Fruit fly (Drosophila melanogaster) whole organism, prepupa: ENCODE data around the gene CG2901.

Source experiments
- Blimp-1 ChIP-seq: fragments of 200-800 bp; sonication (Bioruptor generic); optimal IDR thresholded peaks from 3 replicates; lab custom pipeline; 2017; ENCODE audit warnings: missing biosample characterization, missing genetic modification characterization, mild to moderate bottlenecking, moderate library complexity, missing genetic modification reagents
- CG10631 ChIP-seq: fragments of 200-800 bp; sonication (Bioruptor generic); optimal IDR thresholded peaks from 2 replicates; lab custom pipeline; 2016; ENCODE audit warnings: missing biosample characterization, missing genetic modification characterization
- CG11294 ChIP-seq: fragments of 200-800 bp; sonication (Bioruptor generic); IDR thresholded peaks from 2 replicates; pipeline ENCODE4 v1.3.6; 2022; ENCODE audit warnings: missing biosample characterization, missing genetic modification characterization
- CG11762 ChIP-seq: fragments of 200-800 bp; sonication (Bioruptor generic); optimal IDR thresholded peaks from 3 replicates; lab custom pipeline; 2016; ENCODE audit warnings: missing biosample characterization, missing genetic modification characterization; ENCODE audit not compliant: insufficient read depth
- CG1621 ChIP-seq: fragments of 200-800 bp; sonication (Bioruptor generic); optimal IDR thresholded peaks from 3 replicates; lab custom pipeline; 2018; ENCODE audit warnings: missing biosample characterization, mild to moderate bottlenecking, missing genetic modification characterization
- CG31627 ChIP-seq: fragments of 200-800 bp; sonication (Bioruptor generic); optimal IDR thresholded peaks from 3 replicates; lab custom pipeline; 2016; ENCODE audit warnings: missing biosample characterization, missing genetic modification characterization
- CG32006 ChIP-seq: fragments of 200-800 bp; sonication (Bioruptor generic); optimal IDR thresholded peaks from 3 replicates; lab custom pipeline; 2017; ENCODE audit warnings: missing biosample characterization, mild to moderate bottlenecking, missing genetic modification characterization
- CG6808 ChIP-seq: fragments of 200-800 bp; sonication (Bioruptor generic); optimal IDR thresholded peaks from 3 replicates; lab custom pipeline; 2017; ENCODE audit warnings: missing biosample characterization, missing genetic modification characterization, mild to moderate bottlenecking, moderate library complexity, missing genetic modification reagents
- CG6854 ChIP-seq: fragments of 200-800 bp; sonication (Bioruptor generic); optimal IDR thresholded peaks from 2 replicates; lab custom pipeline; 2017; ENCODE audit warnings: missing biosample characterization, mild to moderate bottlenecking, missing genetic modification characterization
- CG7368 ChIP-seq: fragments of 200-800 bp; sonication (Bioruptor generic); optimal IDR thresholded peaks from 3 replicates; lab custom pipeline; 2016; ENCODE audit warnings: missing biosample characterization, missing genetic modification characterization
- CG8119 ChIP-seq: fragments of 200-800 bp; sonication (Bioruptor generic); IDR thresholded peaks from 3 replicates; pipeline ENCODE4 v1.3.6; 2022; ENCODE audit warnings: missing biosample characterization, missing genetic modification characterization
- CG9139 ChIP-seq: fragments of 200-800 bp; sonication (Bioruptor generic); optimal IDR thresholded peaks from 3 replicates; lab custom pipeline; 2017; ENCODE audit warnings: missing biosample characterization, mild to moderate bottlenecking, missing genetic modification characterization
- Eip93F ChIP-seq: fragments of 200-800 bp; sonication (Bioruptor generic); optimal IDR thresholded peaks from 2 replicates; lab custom pipeline; 2016; ENCODE audit warnings: missing biosample characterization, mild to moderate bottlenecking, missing genetic modification characterization
- Ets21C ChIP-seq: fragments of 200-800 bp; sonication (Bioruptor generic); optimal IDR thresholded peaks from 3 replicates; lab custom pipeline; 2016; ENCODE audit warnings: missing biosample characterization, missing genetic modification characterization
- Ets96B ChIP-seq: fragments of 200-800 bp; optimal IDR thresholded peaks from 2 replicates; lab custom pipeline; 2019; ENCODE audit warnings: missing biosample characterization, mild to moderate bottlenecking, missing genetic modification characterization, moderate library complexity
- Gug ChIP-seq: fragments of 200-800 bp; sonication (Bioruptor generic); IDR thresholded peaks from 2 replicates; pipeline ENCODE4 v1.3.6; 2022; ENCODE audit warnings: missing biosample characterization, missing genetic modification characterization
- Hr39 ChIP-seq: fragments of 200-800 bp; sonication (Bioruptor generic); optimal IDR thresholded peaks from 2 replicates; lab custom pipeline; 2016; ENCODE audit warnings: missing biosample characterization, missing genetic modification characterization
- Lpt ChIP-seq: fragments of 200-800 bp; sonication (Bioruptor generic); optimal IDR thresholded peaks from 3 replicates; lab custom pipeline; 2016; ENCODE audit warnings: missing biosample characterization, missing genetic modification characterization
- Smox ChIP-seq: fragments of 200-800 bp; sonication (Bioruptor generic); optimal IDR thresholded peaks from 3 replicates; lab custom pipeline; 2016; ENCODE audit warnings: missing biosample characterization, missing genetic modification characterization
- Sox102F ChIP-seq: fragments of 200-800 bp; sonication (Bioruptor generic); optimal IDR thresholded peaks from 2 replicates; lab custom pipeline; 2016; ENCODE audit warnings: missing biosample characterization, mild to moderate bottlenecking, missing genetic modification characterization
- Sox14 ChIP-seq: fragments of 200-800 bp; sonication (Bioruptor generic); optimal IDR thresholded peaks from 3 replicates; lab custom pipeline; 2016; ENCODE audit warnings: missing biosample characterization, missing genetic modification characterization
- Sox15 ChIP-seq: fragments of 200-800 bp; sonication (Bioruptor generic); optimal IDR thresholded peaks from 3 replicates; lab custom pipeline; 2016; ENCODE audit warnings: missing biosample characterization, missing genetic modification characterization
- acj6 ChIP-seq: fragments of 200-800 bp; sonication (Bioruptor generic); optimal IDR thresholded peaks from 3 replicates; lab custom pipeline; 2016; ENCODE audit warnings: missing biosample characterization, missing genetic modification characterization
- cyc ChIP-seq: fragments of 200-800 bp; sonication (Bioruptor generic); optimal IDR thresholded peaks from 3 replicates; lab custom pipeline; 2016; ENCODE audit warnings: missing biosample characterization, missing genetic modification characterization
- dac ChIP-seq: fragments of 200-800 bp; sonication (Bioruptor generic); optimal IDR thresholded peaks from 2 replicates; lab custom pipeline; 2017; ENCODE audit warnings: missing biosample characterization, mild to moderate bottlenecking, missing genetic modification characterization
- dsx ChIP-seq: fragments of 200-800 bp; optimal IDR thresholded peaks from 3 replicates; lab custom pipeline; 2019; ENCODE audit warnings: missing biosample characterization, mild to moderate bottlenecking, missing genetic modification characterization, moderate library complexity; ENCODE audit not compliant: poor library complexity, severe bottlenecking
- eg ChIP-seq: fragments of 200-800 bp; sonication (Bioruptor generic); IDR thresholded peaks from 3 replicates; pipeline ENCODE4 v1.3.6; 2022; ENCODE audit warnings: missing biosample characterization, missing genetic modification characterization
- esn ChIP-seq: fragments of 200-800 bp; sonication (Bioruptor generic); optimal IDR thresholded peaks from 2 replicates; lab custom pipeline; 2016; ENCODE audit warnings: missing biosample characterization, mild to moderate bottlenecking, missing genetic modification characterization, moderate library complexity
- fd59A ChIP-seq: fragments of 200-800 bp; sonication (Bioruptor generic); optimal IDR thresholded peaks from 2 replicates; lab custom pipeline; 2017; ENCODE audit warnings: missing biosample characterization, mild to moderate bottlenecking, missing genetic modification characterization, missing genetic modification reagents
- fd85E ChIP-seq: fragments of 200-800 bp; sonication (Bioruptor generic); optimal IDR thresholded peaks from 3 replicates; lab custom pipeline; 2016; ENCODE audit warnings: missing biosample characterization, missing genetic modification characterization
- fkh ChIP-seq: fragments of 200-800 bp; sonication (Bioruptor generic); optimal IDR thresholded peaks from 3 replicates; lab custom pipeline; 2017; ENCODE audit warnings: missing biosample characterization, mild to moderate bottlenecking, missing genetic modification characterization, moderate library complexity
- lz ChIP-seq: fragments of 200-800 bp; sonication (Bioruptor generic); optimal IDR thresholded peaks from 3 replicates; lab custom pipeline; 2016; ENCODE audit warnings: missing biosample characterization, missing genetic modification characterization
- pdm3 ChIP-seq: fragments of 200-800 bp; sonication (Bioruptor generic); optimal IDR thresholded peaks from 3 replicates; lab custom pipeline; 2016; ENCODE audit warnings: missing biosample characterization, missing genetic modification characterization
- salr ChIP-seq, 2 experiments: fragments of 200-800 bp; sonication (Bioruptor generic); optimal IDR thresholded peaks; 3 replicates each; lab custom pipeline; 2016 to 2018; ENCODE audit warnings: missing biosample characterization in 2 of 2, missing genetic modification characterization in 2 of 2, mild to moderate bottlenecking in 1 of 2
- spab ChIP-seq: fragments of 200-800 bp; sonication (Bioruptor generic); optimal IDR thresholded peaks from 2 replicates; lab custom pipeline; 2017; ENCODE audit warnings: missing biosample characterization, mild to moderate bottlenecking, missing genetic modification characterization, missing genetic modification reagents
- ss ChIP-seq, 2 experiments: fragments of 200-800 bp; sonication (Bioruptor generic); optimal IDR thresholded peaks; 2 replicates in 1 of 2; 3 replicates in 1 of 2; lab custom pipeline; 2017 to 2018; ENCODE audit warnings: mild to moderate bottlenecking in 2 of 2, missing biosample characterization in 2 of 2, missing genetic modification characterization in 2 of 2, moderate library complexity in 1 of 2
- svp ChIP-seq: fragments of 200-800 bp; sonication (Bioruptor generic); peaks from one replicate; lab custom pipeline; 2016; ENCODE audit warnings: missing biosample characterization, missing genetic modification characterization
- topi ChIP-seq: fragments of 200-800 bp; sonication (Bioruptor generic); optimal IDR thresholded peaks from 3 replicates; lab custom pipeline; 2016; ENCODE audit warnings: missing biosample characterization, missing genetic modification characterization
- vri ChIP-seq: fragments of 200-800 bp; sonication (Bioruptor generic); optimal IDR thresholded peaks from 3 replicates; lab custom pipeline; 2016; ENCODE audit warnings: missing biosample characterization, mild to moderate bottlenecking, missing genetic modification characterization

Gene CG2901

dm6 chrX:3831761-3832160 is 3.8 kb downstream of the CG2901 start (continued):
- TF ChIP-seq CG9139 (no peak), topi (GFP tag; lab: Kevin White, UChicago) (peak; percentile 42), esn (peak; percentile 35), Ets21C (GFP tag; lab: Kevin White, UChicago) (peak; percentile 9), Blimp-1 (no peak), vri (peak; percentile 3), cyc (peak; percentile 18), Gug (GFP tag; lab: Robert Waterston, UW) (peak; percentile 45; the same call in 1 of the 2 replicates), CG6808 (GFP tag; lab: Kevin White, UChicago) (no peak), CG1621 (tag; lab: Kevin White, UChicago) (no peak), dac (no peak), Sox14 (GFP tag; lab: Kevin White, UChicago) (peak; percentile 24), salr (GFP tag; optimal IDR thresholded peaks at IDR 0.05; lab: Kevin White, UChicago) (peak in 1 of 2 experiments; percentile 11), Eip93F (no peak), CG7368 (GFP tag; lab: Kevin White, UChicago) (no peak), CG11762 (no peak), lz (GFP tag; lab: Kevin White, UChicago) (peak; percentile 8)

DNA sequence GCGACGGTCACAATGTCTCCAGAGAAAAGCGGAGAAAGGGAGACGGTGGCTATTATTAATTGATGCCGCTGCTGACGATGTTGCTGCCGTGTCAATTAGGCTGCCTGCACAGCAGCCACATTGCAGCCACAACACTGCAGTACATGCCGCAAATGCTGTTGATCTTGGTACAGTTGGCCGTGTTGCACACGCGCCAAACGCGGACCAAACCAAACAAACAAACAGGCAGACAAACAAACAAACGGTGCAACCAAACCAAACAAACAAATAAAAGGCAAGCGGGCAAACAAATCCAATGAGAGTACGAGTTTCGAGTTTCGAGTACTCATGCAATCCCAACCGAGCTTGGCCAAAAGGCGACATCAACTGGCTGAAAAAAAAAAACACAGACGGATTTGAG is 4.2 kb downstream of the CG2901 start:
- TF ChIP-seq CG6808 (GFP tag; lab: Kevin White, UChicago) (no peak), fkh (GFP tag; lab: Kevin White, UChicago) (peak; percentile 61), Ets21C (GFP tag; lab: Kevin White, UChicago) (no peak), eg (GFP tag; lab: Robert Waterston, UW) (no peak)

- peak; percentile 24 for TF ChIP-seq Lpt (GFP tag; lab: Kevin White, UChicago)
- no peak for TF ChIP-seq CG11294 (GFP tag; lab: Robert Waterston, UW)
- no peak for TF ChIP-seq lz (GFP tag; lab: Kevin White, UChicago)
- no peak for TF ChIP-seq acj6 (GFP tag; lab: Kevin White, UChicago)
- peak; percentile 8 to 27 for TF ChIP-seq ss (GFP tag; optimal IDR thresholded peaks at IDR 0.05; lab: Kevin White, UChicago)
- no peak for TF ChIP-seq CG32006 (GFP tag; lab: Kevin White, UChicago)
- no peak for TF ChIP-seq Smox
- no peak for TF ChIP-seq fd85E (GFP tag; lab: Kevin White, UChicago)
- peak; percentile 32 for TF ChIP-seq CG6808 (GFP tag; lab: Kevin White, UChicago)
- no peak for TF ChIP-seq fd59A
- TF ChIP-seq eg (GFP tag; lab: Robert Waterston, UW): no peak
- no peak for TF ChIP-seq dsx (GFP tag; lab: Kevin White, UChicago)
- TF ChIP-seq cyc: no peak
- no peak for TF ChIP-seq Ets96B (tag; lab: Kevin White, UChicago)
- no peak for TF ChIP-seq spab (GFP tag; lab: Kevin White, UChicago)
- no peak for TF ChIP-seq CG8119 (GFP tag; lab: Robert Waterston, UW)
- no peak for TF ChIP-seq CG7368 (GFP tag; lab: Kevin White, UChicago)
- 0 out of 2 replicates have a peak, but pooled peaks have one; percentile 8 for TF ChIP-seq Gug (GFP tag; lab: Robert Waterston, UW)
- TF ChIP-seq Sox102F (GFP tag; lab: Kevin White, UChicago): no peak
- TF ChIP-seq CG31627: no peak
- no peak for TF ChIP-seq CG10631 (GFP tag; lab: Kevin White, UChicago)
- no peak for TF ChIP-seq Hr39
- peak; percentile 93 for TF ChIP-seq CG6854 (GFP tag; lab: Kevin White, UChicago)
- TF ChIP-seq Blimp-1: no peak
- TF ChIP-seq pdm3: no peak
- TF ChIP-seq Ets21C (GFP tag; lab: Kevin White, UChicago): no peak
- no peak for TF ChIP-seq svp (GFP tag; lab: Kevin White, UChicago)
- TF ChIP-seq topi (GFP tag; lab: Kevin White, UChicago): no peak
- TF ChIP-seq esn: no peak
- TF ChIP-seq Sox15 (GFP tag; lab: Kevin White, UChicago): no peak
- no peak for TF ChIP-seq CG11762
- TF ChIP-seq, all 60 proteins: peak for 5
These were observed 5.2 kb downstream of the CG2901 start for dm6 chrX:3833109-3833657.
